Fruit fly (Drosophila melanogaster): ENCODE measurements around the gene spo.
A peak's percentile ranks its signal among the peaks of the same experiment; 100 is the strongest.

DNA sequence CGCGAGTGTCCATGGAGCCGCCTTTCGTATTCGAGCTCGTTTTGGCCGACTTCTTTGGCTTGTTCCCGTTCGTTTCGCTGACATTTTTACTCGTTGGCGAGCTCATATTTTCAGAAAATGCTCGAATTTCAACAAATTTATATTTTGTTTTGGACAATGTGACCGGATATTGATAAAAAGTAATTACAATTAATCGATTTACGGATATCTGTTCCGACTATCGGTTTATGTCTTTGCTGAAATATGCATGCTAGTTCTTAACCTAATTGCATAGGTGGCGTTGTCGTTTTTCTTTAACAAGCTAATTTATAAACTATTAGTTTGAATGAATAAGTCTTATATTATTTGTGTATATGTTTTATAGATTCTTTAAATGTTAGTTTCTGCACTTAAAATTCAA, 15.8 kb upstream of the spo start, which contains the start of gene Eaf6:
- TF ChIP-seq CTCF (optimal IDR thresholded peaks at IDR 0.05) = peak; percentile 83 to 91
- no peak for TF ChIP-seq CG8478 (optimal IDR thresholded peaks at IDR 0.05)
